Worm (Caenorhabditis elegans): ENCODE results near the gene sav-1.

ce11 chrX:2262420-2262819, 24.6 kb downstream of the sav-1 start:
- TF ChIP-seq sea-1 (GFP tag; conservative IDR thresholded peaks at IDR 0.05) (no peak), ama-1 (optimal IDR thresholded peaks at IDR 0.05) (no peak), ceh-13 (GFP tag; optimal IDR thresholded peaks at IDR 0.05) (no peak), scrt-1 (GFP tag; IDR thresholded peaks at IDR 0.05) (no peak)
